Fruit fly (Drosophila melanogaster): ENCODE results near the gene OtopLa.
A peak's percentile ranks its signal among the peaks of the same experiment; 100 is the strongest.

Gene OtopLa

dm6 chrX:5665902-5666301 lies 17.6 kb upstream of the OtopLa start, which contains the start of the genes Sirt4 and CG4119 (continued):
- TF ChIP-seq CG10209 (GFP tag; optimal IDR thresholded peaks at IDR 0.05) (no peak), Bgb (GFP tag; IDR thresholded peaks at IDR 0.05; ENCODE audit: partially characterized antibody) (peak; percentile 99), Dbx (GFP tag; IDR thresholded peaks at IDR 0.05) (no peak), tap (tag; optimal IDR thresholded peaks at IDR 0.05) (no peak), BtbVII (GFP tag; optimal IDR thresholded peaks at IDR 0.05) (no peak), CG4404 (GFP tag; IDR thresholded peaks at IDR 0.05) (no peak), Dfd (GFP tag; optimal IDR thresholded peaks at IDR 0.05) (no peak), CG14667 (GFP tag; IDR thresholded peaks at IDR 0.05) (no peak), wdn (GFP tag; IDR thresholded peaks at IDR 0.05) (no peak), CG8089 (GFP tag; optimal IDR thresholded peaks at IDR 0.05) (no peak), zen (tag; optimal IDR thresholded peaks at IDR 0.05) (no peak), CG16863 (GFP tag; optimal IDR thresholded peaks at IDR 0.05) (no peak), CG6254 (GFP tag; optimal IDR thresholded peaks at IDR 0.05) (no peak), CG12155 (GFP tag; optimal IDR thresholded peaks at IDR 0.05) (no peak), CG10366 (GFP tag; IDR thresholded peaks at IDR 0.05) (no peak), trem (tag; optimal IDR thresholded peaks at IDR 0.05) (peak; percentile 56), CG10321 (GFP tag; IDR thresholded peaks at IDR 0.05) (no peak), CG9215 (GFP tag; IDR thresholded peaks at IDR 0.05) (no peak), Asciz (GFP tag; optimal IDR thresholded peaks at IDR 0.05) (no peak), CG11085 (GFP tag; IDR thresholded peaks at IDR 0.05) (no peak), mam (GFP tag; optimal IDR thresholded peaks at IDR 0.05) (peak; percentile 56), B-H2 (GFP tag; optimal IDR thresholded peaks at IDR 0.05) (peak; percentile 45), pita (GFP tag; optimal IDR thresholded peaks at IDR 0.05) (no peak), repo (GFP tag; optimal IDR thresholded peaks at IDR 0.05) (no peak), esg (GFP tag; conservative IDR thresholded peaks at IDR 0.05) (no peak), ro (GFP tag; IDR thresholded peaks at IDR 0.05) (no peak), fd102C (GFP tag; optimal IDR thresholded peaks at IDR 0.05) (no peak), Eip74EF (GFP tag; optimal IDR thresholded peaks at IDR 0.05) (no peak), sd (tag; optimal IDR thresholded peaks at IDR 0.05) (peak; percentile 19), CG34224 (GFP tag; IDR thresholded peaks at IDR 0.05; ENCODE audit: partially characterized antibody) (peak; percentile 94), p53 (GFP tag; optimal IDR thresholded peaks at IDR 0.05) (no peak), CG14860 (GFP tag; IDR thresholded peaks at IDR 0.05; ENCODE audit: partially characterized antibody) (peak; percentile 94), ERR (GFP tag; optimal IDR thresholded peaks at IDR 0.05) (no peak), gfzf (GFP tag; optimal IDR thresholded peaks at IDR 0.05) (peak; percentile 29), gro (GFP tag; optimal IDR thresholded peaks at IDR 0.05) (peak; percentile 40), nerfin-2 (GFP tag; IDR thresholded peaks at IDR 0.05; ENCODE audit: partially characterized antibody) (peak; percentile 96), CG43689 (GFP tag; IDR thresholded peaks at IDR 0.05) (no peak), Antp (GFP tag; optimal IDR thresholded peaks at IDR 0.05) (peak; percentile 13), vvl (GFP tag; IDR thresholded peaks at IDR 0.05) (no peak; the same call in 1 of the 2 replicates), Sry-δ (GFP tag; optimal IDR thresholded peaks at IDR 0.05) (peak; percentile 99), Six4 (GFP tag; optimal IDR thresholded peaks at IDR 0.05) (no peak), prd (optimal IDR thresholded peaks at IDR 0.05) (no peak), prd (GFP tag; IDR thresholded peaks at IDR 0.05) (peak; percentile 39; the same call in 1 of the 3 replicates), Med (GFP tag) (peak; percentile 85), Oaz (GFP tag; IDR thresholded peaks at IDR 0.05) (no peak), CG13424 (tag; optimal IDR thresholded peaks at IDR 0.05) (no peak), CG2678 (tag; optimal IDR thresholded peaks at IDR 0.05) (peak; percentile 18), ttk (GFP tag; IDR thresholded peaks at IDR 0.05) (no peak), CG31365 (tag; optimal IDR thresholded peaks at IDR 0.05) (no peak), Elba2 (GFP tag; optimal IDR thresholded peaks at IDR 0.05) (no peak), CG10543 (GFP tag; optimal IDR thresholded peaks at IDR 0.05) (no peak), CG3407 (GFP tag; optimal IDR thresholded peaks at IDR 0.05) (no peak)
